Fruit fly (Drosophila melanogaster) whole organism, embryonic: Measurements from ENCODE around the gene mRpL10.

Source experiments
- Bgb ChIP-seq: fragments of 200-800 bp; sonication (Bioruptor generic); IDR thresholded peaks from 2 replicates; pipeline ENCODE4 v1.3.6; 2022; ENCODE audit warnings: missing biosample characterization, missing genetic modification characterization; ENCODE audit not compliant: partially characterized antibody
- BtbVII ChIP-seq: fragments of 200-800 bp; sonication (Bioruptor generic); optimal IDR thresholded peaks from 3 replicates; lab custom pipeline; 2017; ENCODE audit warnings: missing biosample characterization, mild to moderate bottlenecking, missing genetic modification characterization
- Bteb2 ChIP-seq: fragments of 200-800 bp; sonication (Bioruptor generic); optimal IDR thresholded peaks from 2 replicates; lab custom pipeline; 2016; ENCODE audit warnings: missing biosample characterization, missing genetic modification characterization
- CG10274 ChIP-seq: fragments of 200-800 bp; sonication (Bioruptor generic); optimal IDR thresholded peaks from 3 replicates; lab custom pipeline; 2017; ENCODE audit warnings: missing biosample characterization, mild to moderate bottlenecking, missing genetic modification characterization
- CG10321 ChIP-seq: fragments of 200-800 bp; sonication (Bioruptor generic); IDR thresholded peaks from 2 replicates; pipeline ENCODE4 v1.3.6; 2022; ENCODE audit warnings: missing biosample characterization, missing genetic modification characterization
- CG12942 ChIP-seq: fragments of 200-800 bp; sonication (Bioruptor generic); optimal IDR thresholded peaks from 3 replicates; lab custom pipeline; 2016; ENCODE audit warnings: missing biosample characterization, missing genetic modification characterization
- CG13894 ChIP-seq: fragments of 200-800 bp; sonication (Bioruptor generic); optimal IDR thresholded peaks from 3 replicates; lab custom pipeline; 2018; ENCODE audit warnings: missing biosample characterization, mild to moderate bottlenecking, missing genetic modification characterization, moderate library complexity
- CG14860 ChIP-seq: fragments of 200-800 bp; sonication (Bioruptor generic); IDR thresholded peaks from 3 replicates; pipeline ENCODE4 v1.3.6; 2022; ENCODE audit warnings: missing biosample characterization, missing genetic modification characterization; ENCODE audit not compliant: partially characterized antibody
- CG14965 ChIP-seq: fragments of 200-800 bp; sonication (Bioruptor generic); optimal IDR thresholded peaks from 2 replicates; lab custom pipeline; 2016; ENCODE audit warnings: missing biosample characterization, missing genetic modification characterization, borderline replicate concordance
- CG1602 ChIP-seq: fragments of 200-800 bp; sonication (Bioruptor generic); optimal IDR thresholded peaks from 3 replicates; lab custom pipeline; 2016; ENCODE audit warnings: missing biosample characterization, missing genetic modification characterization
- CG16813 ChIP-seq: fragments of 200-800 bp; sonication (Bioruptor generic); IDR thresholded peaks from 3 replicates; pipeline ENCODE4 v1.3.6; 2022; ENCODE audit warnings: missing biosample characterization, missing genetic modification characterization; ENCODE audit not compliant: partially characterized antibody
- CG17328 ChIP-seq: fragments of 200-800 bp; sonication (Bioruptor generic); IDR thresholded peaks from 2 replicates; pipeline ENCODE4 v1.3.6; 2022; ENCODE audit warnings: missing biosample characterization, missing genetic modification characterization
- CG4360 ChIP-seq: fragments of 200-800 bp; sonication (Bioruptor generic); IDR thresholded peaks from 2 replicates; pipeline ENCODE4 v1.3.6; 2022; ENCODE audit warnings: missing biosample characterization, missing genetic modification characterization
- CG7357 ChIP-seq: fragments of 200-800 bp; sonication (Bioruptor generic); IDR thresholded peaks from 3 replicates; pipeline ENCODE4 v1.3.6; 2022; ENCODE audit warnings: missing biosample characterization, missing genetic modification characterization
- CG7839 ChIP-seq: fragments of 200-800 bp; sonication (Bioruptor generic); optimal IDR thresholded peaks from 3 replicates; lab custom pipeline; 2018; ENCODE audit warnings: missing biosample characterization, mild to moderate bottlenecking, missing genetic modification characterization, moderate library complexity
- CG8290 ChIP-seq, 3 experiments: fragments of 200-800 bp; sonication (Bioruptor generic); optimal IDR thresholded peaks; 2 replicates each; lab custom pipeline; 2016 to 2019; ENCODE audit warnings: missing biosample characterization in 3 of 3, missing genetic modification characterization in 3 of 3, mild to moderate bottlenecking in 2 of 3, moderate library complexity in 1 of 3
- CG8765 ChIP-seq: fragments of 200-800 bp; sonication (Bioruptor generic); IDR thresholded peaks from 2 replicates; pipeline ENCODE4 v1.3.6; 2022; ENCODE audit warnings: missing biosample characterization, missing genetic modification characterization
- CG8924 ChIP-seq: fragments of 200-800 bp; optimal IDR thresholded peaks from 3 replicates; lab custom pipeline; 2019; ENCODE audit warnings: missing biosample characterization, mild to moderate bottlenecking, missing genetic modification characterization, moderate library complexity
- CG9817 ChIP-seq: fragments of 200-800 bp; sonication (Bioruptor generic); optimal IDR thresholded peaks from 2 replicates; lab custom pipeline; 2018; ENCODE audit warnings: missing biosample characterization, mild to moderate bottlenecking, missing genetic modification characterization, moderate library complexity
- CG9876 ChIP-seq: fragments of 200-800 bp; sonication (Bioruptor generic); optimal IDR thresholded peaks from 2 replicates; lab custom pipeline; 2016; ENCODE audit warnings: missing biosample characterization, missing genetic modification characterization
- CG9932 ChIP-seq: fragments of 200-800 bp; sonication (Bioruptor generic); IDR thresholded peaks from 2 replicates; pipeline ENCODE4 v1.3.6; 2022; ENCODE audit warnings: missing biosample characterization, missing genetic modification characterization
- Dip2 ChIP-seq: fragments of 200-800 bp; sonication (Bioruptor generic); IDR thresholded peaks from 2 replicates; pipeline ENCODE4 v1.3.6; 2022; ENCODE audit warnings: missing biosample characterization, missing genetic modification characterization
- Dip3 ChIP-seq: fragments of 200-800 bp; sonication (Bioruptor generic); optimal IDR thresholded peaks from 3 replicates; lab custom pipeline; 2016; ENCODE audit warnings: missing biosample characterization, missing genetic modification characterization
- Doc3 ChIP-seq: fragments of 200-800 bp; sonication (Bioruptor generic); IDR thresholded peaks from 3 replicates; pipeline ENCODE4 v1.3.6; 2022; ENCODE audit warnings: missing biosample characterization, missing genetic modification characterization; ENCODE audit not compliant: partially characterized antibody
- H2.0 ChIP-seq: fragments of 200-800 bp; sonication (Bioruptor generic); IDR thresholded peaks from 2 replicates; pipeline ENCODE4 v1.3.6; 2022; ENCODE audit warnings: missing biosample characterization, missing genetic modification characterization
- HLH3B ChIP-seq: fragments of 200-800 bp; sonication (Bioruptor generic); IDR thresholded peaks from 2 replicates; pipeline ENCODE4 v1.3.6; 2022; ENCODE audit warnings: missing biosample characterization, missing genetic modification characterization
- Pdp1 ChIP-seq, 2 experiments: fragments of 200-800 bp; sonication (Bioruptor generic); optimal IDR thresholded peaks; 3 replicates each; lab custom pipeline; 2016; ENCODE audit warnings: missing biosample characterization in 2 of 2, missing genetic modification characterization in 2 of 2, mild to moderate bottlenecking in 1 of 2, moderate library complexity in 1 of 2
- Vsx1 ChIP-seq: fragments of 200-800 bp; sonication (Bioruptor generic); optimal IDR thresholded peaks from 2 replicates; lab custom pipeline; 2017; ENCODE audit warnings: missing biosample characterization, mild to moderate bottlenecking, missing genetic modification characterization, missing genetic modification reagents
- bcd ChIP-seq: fragments of 200-800 bp; sonication (Bioruptor generic); optimal IDR thresholded peaks from 2 replicates; lab custom pipeline; 2017; ENCODE audit warnings: missing biosample characterization, mild to moderate bottlenecking, missing genetic modification characterization
- bigmax ChIP-seq: fragments of 200-800 bp; sonication (Bioruptor generic); optimal IDR thresholded peaks from 2 replicates; lab custom pipeline; 2018; ENCODE audit warnings: missing biosample characterization, mild to moderate bottlenecking, missing genetic modification characterization
- caup ChIP-seq: fragments of 200-800 bp; sonication (Bioruptor generic); optimal IDR thresholded peaks from 3 replicates; lab custom pipeline; 2017; ENCODE audit warnings: missing biosample characterization, mild to moderate bottlenecking, missing genetic modification characterization, moderate library complexity; ENCODE audit not compliant: severe bottlenecking
- corto ChIP-seq: fragments of 200-800 bp; sonication (Bioruptor generic); optimal IDR thresholded peaks from 2 replicates; lab custom pipeline; 2016; ENCODE audit warnings: missing biosample characterization, mild to moderate bottlenecking, missing genetic modification characterization, moderate library complexity
- dysf ChIP-seq: fragments of 200-800 bp; sonication (Bioruptor generic); IDR thresholded peaks from 3 replicates; pipeline ENCODE4 v1.3.6; 2022; ENCODE audit warnings: missing biosample characterization, missing genetic modification characterization
- esg ChIP-seq: fragments of 200-800 bp; sonication (Bioruptor generic); conservative IDR thresholded peaks from 2 replicates; pipeline ENCODE4 v1.3.6; 2022; ENCODE audit warnings: missing biosample characterization, missing genetic modification characterization
- fd64A ChIP-seq: fragments of 200-800 bp; sonication (Bioruptor generic); optimal IDR thresholded peaks from 3 replicates; lab custom pipeline; 2018; ENCODE audit warnings: missing biosample characterization, mild to moderate bottlenecking, missing genetic modification characterization
- gce ChIP-seq: fragments of 200-800 bp; sonication (Bioruptor generic); IDR thresholded peaks from 3 replicates; pipeline ENCODE4 v1.3.6; 2022; ENCODE audit warnings: missing biosample characterization, missing genetic modification characterization
- ind ChIP-seq: fragments of 200-800 bp; sonication (Bioruptor generic); optimal IDR thresholded peaks from 3 replicates; lab custom pipeline; 2016; ENCODE audit warnings: missing biosample characterization, missing genetic modification characterization
- jumu ChIP-seq: fragments of 200-800 bp; sonication (Bioruptor generic); optimal IDR thresholded peaks from 3 replicates; lab custom pipeline; 2016; ENCODE audit warnings: missing biosample characterization, missing genetic modification characterization
- lola ChIP-seq, 3 experiments: fragments of >200 bp in 2 of 3; fragments of 200-800 bp in 1 of 3; sonication (Bioruptor generic) in 1 of 3; optimal IDR thresholded peaks; 2 replicates each; lab custom pipeline; 2017 to 2019; ENCODE audit warnings: missing biosample characterization in 3 of 3, missing genetic modification characterization in 3 of 3, mild to moderate bottlenecking in 1 of 3, moderate library complexity in 1 of 3
- luna ChIP-seq: fragments of 200-800 bp; sonication (Bioruptor generic); optimal IDR thresholded peaks from 2 replicates; lab custom pipeline; 2016; ENCODE audit warnings: missing biosample characterization, missing genetic modification characterization
- nerfin-2 ChIP-seq: fragments of 200-800 bp; sonication (Bioruptor generic); IDR thresholded peaks from 2 replicates; pipeline ENCODE4 v1.3.6; 2022; ENCODE audit warnings: missing biosample characterization, missing genetic modification characterization; ENCODE audit not compliant: partially characterized antibody
- prd ChIP-seq, 3 experiments: fragments of >200 bp in 2 of 3; fragments of 200-800 bp in 1 of 3; sonication (Bioruptor generic) in 1 of 3; optimal IDR thresholded peaks in 2 of 3; IDR thresholded peaks in 1 of 3; 2 replicates in 2 of 3; 3 replicates in 1 of 3; pipeline versions ENCODE4 v1.3.6 to Lab custom; 2017 to 2022; ENCODE audit warnings: missing biosample characterization in 1 of 3, missing genetic modification characterization in 1 of 3
- pum ChIP-seq: fragments of 200-800 bp; sonication (Bioruptor generic); optimal IDR thresholded peaks from 2 replicates; lab custom pipeline; 2016; ENCODE audit warnings: missing biosample characterization, missing genetic modification characterization
- row ChIP-seq: fragments of 200-800 bp; sonication (Bioruptor generic); IDR thresholded peaks from 3 replicates; pipeline ENCODE4 v1.3.6; 2022; ENCODE audit warnings: missing biosample characterization, missing genetic modification characterization
- salm ChIP-seq: fragments of 200-800 bp; sonication (Bioruptor generic); optimal IDR thresholded peaks from 2 replicates; lab custom pipeline; 2018; ENCODE audit warnings: missing biosample characterization, mild to moderate bottlenecking, missing genetic modification characterization
- sim ChIP-seq: fragments of 200-800 bp; sonication (Bioruptor generic); IDR thresholded peaks from 2 replicates; pipeline ENCODE4 v1.3.6; 2022; ENCODE audit warnings: missing biosample characterization, missing genetic modification characterization
- sna ChIP-seq: fragments of 200-800 bp; sonication (Bioruptor generic); IDR thresholded peaks from 2 replicates; pipeline ENCODE4 v1.3.6; 2022; ENCODE audit warnings: missing biosample characterization, missing genetic modification characterization; ENCODE audit not compliant: partially characterized antibody
- sr ChIP-seq: fragments of 200-800 bp; sonication (Bioruptor generic); IDR thresholded peaks from 3 replicates; pipeline ENCODE4 v1.3.6; 2022; ENCODE audit warnings: missing biosample characterization, missing genetic modification characterization
- unc-4 ChIP-seq: fragments of 200-800 bp; sonication (Bioruptor generic); IDR thresholded peaks from 2 replicates; pipeline ENCODE4 v1.3.6; 2022; ENCODE audit warnings: missing biosample characterization, missing genetic modification characterization; ENCODE audit not compliant: partially characterized antibody
- unpg ChIP-seq: fragments of 200-800 bp; sonication (Bioruptor generic); optimal IDR thresholded peaks from 3 replicates; lab custom pipeline; 2018; ENCODE audit warnings: missing biosample characterization, mild to moderate bottlenecking, missing genetic modification characterization, moderate library complexity

Gene mRpL10

DNA sequence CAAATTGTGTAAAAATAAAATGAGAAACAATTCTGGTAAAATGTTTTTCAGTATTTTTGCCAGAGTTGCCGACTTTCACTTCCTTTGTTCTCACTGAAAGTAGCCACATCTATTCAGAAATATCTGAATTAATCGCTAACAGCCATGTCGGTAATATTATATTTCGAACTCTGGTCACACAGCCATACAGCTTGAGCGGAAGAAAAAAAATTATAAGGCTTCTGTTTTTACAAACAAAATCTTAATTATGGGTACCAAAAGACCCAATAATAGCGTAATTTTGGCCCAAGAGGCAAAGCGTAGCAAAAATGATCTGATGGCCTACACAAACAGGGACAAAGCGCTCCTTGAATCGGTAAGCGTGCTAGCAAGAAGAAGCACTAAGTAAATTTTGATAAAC is 47.6 kb upstream of the mRpL10 start, which contains the start of gene CG3436 (continued):
- TF ChIP-seq corto (GFP tag; lab: Kevin White, UChicago), result no peak
- TF ChIP-seq CG8290 (GFP tag; optimal IDR thresholded peaks at IDR 0.05; lab: Kevin White, UChicago), result no peak
- peak in 1 of 2 experiments; percentile 38 for TF ChIP-seq CG8290 (tag; optimal IDR thresholded peaks at IDR 0.05; lab: Kevin White, UChicago)
- no peak for TF ChIP-seq dysf (GFP tag; lab: Robert Waterston, UW)
- no peak for TF ChIP-seq BtbVII (GFP tag; lab: Kevin White, UChicago)
- no peak for TF ChIP-seq row
- TF ChIP-seq CG8765 (GFP tag; lab: Robert Waterston, UW), result no peak
- no peak for TF ChIP-seq ind (GFP tag; lab: Kevin White, UChicago)
- TF ChIP-seq bcd (GFP tag; lab: Kevin White, UChicago), result no peak
- TF ChIP-seq gce (GFP tag; lab: Robert Waterston, UW), result no peak
- TF ChIP-seq CG7839, result no peak
- TF ChIP-seq caup, result no peak
- TF ChIP-seq prd (optimal IDR thresholded peaks at IDR 0.05; lab: Kevin White, UChicago), result no peak
- TF ChIP-seq prd (GFP tag; IDR thresholded peaks at IDR 0.05; lab: Robert Waterston, UW), result no peak
- no peak for TF ChIP-seq CG8924 (tag; lab: Kevin White, UChicago)
- no peak for TF ChIP-seq Vsx1 (GFP tag; lab: Kevin White, UChicago)
- TF ChIP-seq bigmax (GFP tag; lab: Kevin White, UChicago), result no peak
- no peak for TF ChIP-seq unc-4 (GFP tag; lab: Robert Waterston, UW)
- TF ChIP-seq nerfin-2 (GFP tag; lab: Robert Waterston, UW), result no peak
- TF ChIP-seq sr, result no peak
- no peak for TF ChIP-seq CG1602 (GFP tag; lab: Kevin White, UChicago)
- no peak for TF ChIP-seq CG14860 (GFP tag; lab: Robert Waterston, UW)
- TF ChIP-seq Bgb, result no peak
- TF ChIP-seq Dip3, result no peak
- no peak for TF ChIP-seq lola (GFP tag; optimal IDR thresholded peaks at IDR 0.05; lab: Kevin White, UChicago)
- no peak for TF ChIP-seq Bteb2 (GFP tag; lab: Kevin White, UChicago)
- TF ChIP-seq CG17328 (GFP tag; lab: Robert Waterston, UW), result no peak
- TF ChIP-seq CG16813 (GFP tag; lab: Robert Waterston, UW), result no peak
- no peak for TF ChIP-seq CG12942 (GFP tag; lab: Kevin White, UChicago)
- peak; percentile 81; the same call in 2 of the 3 replicates for TF ChIP-seq CG7357 (GFP tag; lab: Robert Waterston, UW)
- no peak for TF ChIP-seq jumu (GFP tag; lab: Kevin White, UChicago)
- TF ChIP-seq Pdp1 (GFP tag; optimal IDR thresholded peaks at IDR 0.05; lab: Kevin White, UChicago), result no peak
- no peak for TF ChIP-seq CG9876 (GFP tag; lab: Kevin White, UChicago)
- no peak for TF ChIP-seq fd64A (GFP tag; lab: Kevin White, UChicago)
- TF ChIP-seq pum (GFP tag; lab: Kevin White, UChicago), result no peak
- TF ChIP-seq sim, result no peak
- no peak for TF ChIP-seq Doc3 (GFP tag; lab: Robert Waterston, UW)
- peak; percentile 17 for TF ChIP-seq CG9817 (tag; lab: Kevin White, UChicago)
- no peak for TF ChIP-seq salm
- no peak for TF ChIP-seq luna (GFP tag; lab: Kevin White, UChicago)
- no peak for TF ChIP-seq esg
- TF ChIP-seq unpg, result no peak
- TF ChIP-seq CG13894 (tag; lab: Kevin White, UChicago), result peak; percentile 38
- TF ChIP-seq CG14965 (GFP tag; lab: Kevin White, UChicago), result no peak
- no peak for TF ChIP-seq Dip2 (GFP tag; lab: Robert Waterston, UW)
- TF ChIP-seq CG9932, result no peak
- no peak for TF ChIP-seq CG4360 (GFP tag; lab: Robert Waterston, UW)
- no peak for TF ChIP-seq HLH3B (GFP tag; lab: Robert Waterston, UW)
- TF ChIP-seq CG10321 (GFP tag; lab: Robert Waterston, UW), result no peak
- TF ChIP-seq CG10274 (GFP tag; lab: Kevin White, UChicago), result no peak
- TF ChIP-seq H2.0 (GFP tag; lab: Robert Waterston, UW), result no peak
- TF ChIP-seq sna, result no peak
